Worm (Caenorhabditis elegans): ENCODE results near the gene cup-14.

DNA sequence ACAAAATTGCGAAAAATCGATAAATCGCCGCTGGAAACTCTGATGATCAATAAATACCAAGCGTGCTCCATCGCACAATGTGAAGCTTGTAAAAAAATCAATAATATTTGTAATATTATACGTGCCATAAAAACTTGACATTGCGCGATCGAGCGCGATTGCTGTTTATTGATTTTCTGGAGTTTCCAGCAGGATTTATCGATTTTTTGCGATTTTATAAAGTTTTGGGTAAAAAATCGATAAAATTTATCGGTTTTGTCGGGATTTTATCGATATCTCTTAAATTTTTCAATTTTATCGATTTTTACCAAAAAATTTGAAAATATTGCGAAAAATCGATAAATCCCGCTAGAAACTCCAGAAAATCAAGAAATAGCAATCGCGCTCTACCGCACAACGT is 27.7 kb upstream of the cup-14 start:
- TF ChIP-seq ama-1 (optimal IDR thresholded peaks at IDR 0.05), result no peak
- no peak for TF ChIP-seq dpl-1 (GFP tag; optimal IDR thresholded peaks at IDR 0.05)
- TF ChIP-seq lir-3 (tag; optimal IDR thresholded peaks at IDR 0.05; ENCODE audit: poor library complexity), result no peak
- TF ChIP-seq sptf-1 (tag; optimal IDR thresholded peaks at IDR 0.05), result no peak
- TF ChIP-seq rnt-1 (tag; optimal IDR thresholded peaks at IDR 0.05), result no peak
- no peak for TF ChIP-seq lin-35 (GFP tag; optimal IDR thresholded peaks at IDR 0.05)
- TF ChIP-seq lin-15B (tag; optimal IDR thresholded peaks at IDR 0.05), result no peak
- TF ChIP-seq lin-13 (GFP tag; optimal IDR thresholded peaks at IDR 0.05), result no peak
- no peak for TF ChIP-seq lsy-2 (tag; optimal IDR thresholded peaks at IDR 0.05)
- TF ChIP-seq fos-1 (tag; optimal IDR thresholded peaks at IDR 0.05), result no peak
